Worm (Caenorhabditis elegans) whole organism, late embryonic: ENCODE data around the gene srd-38.
A peak's percentile ranks its signal among the peaks of the same experiment; 100 is the strongest.

Experiments
- C08G9.2 ChIP-seq: sonication (generic microtip); optimal IDR thresholded peaks from 2 replicates; lab custom pipeline; 2016; ENCODE audit warnings: mild to moderate bottlenecking, missing genetic modification characterization, moderate library complexity, missing compliant biosample characterization
- Y22D7AL.16 ChIP-seq: sonication (generic microtip); optimal IDR thresholded peaks from 2 replicates; lab custom pipeline; 2016; ENCODE audit warnings: missing genetic modification characterization, missing compliant biosample characterization
- ahr-1 ChIP-seq: sonication (generic microtip); optimal IDR thresholded peaks from 2 replicates; lab custom pipeline; 2016; ENCODE audit warnings: missing genetic modification characterization, missing compliant biosample characterization
- ama-1 ChIP-seq: fragments of 150-350 bp; optimal IDR thresholded peaks from 2 replicates; lab custom pipeline; 2014
- ceh-18 ChIP-seq: sonication (generic microtip); optimal IDR thresholded peaks from 2 replicates; lab custom pipeline; 2016; ENCODE audit warnings: missing genetic modification characterization, missing compliant biosample characterization
- ceh-19 ChIP-seq: fragments of 200-800 bp; sonication (Bioruptor generic); optimal IDR thresholded peaks from 2 replicates; lab custom pipeline; 2018; ENCODE audit warnings: mild to moderate bottlenecking, missing genetic modification characterization, missing compliant biosample characterization
- ceh-31 ChIP-seq: sonication (generic microtip); optimal IDR thresholded peaks from 2 replicates; lab custom pipeline; 2016; ENCODE audit warnings: missing genetic modification characterization, missing compliant biosample characterization
- ceh-34 ChIP-seq: sonication (generic microtip); optimal IDR thresholded peaks from 2 replicates; lab custom pipeline; 2016; ENCODE audit warnings: mild to moderate bottlenecking, missing genetic modification characterization, missing compliant biosample characterization
- ceh-45 ChIP-seq: fragments of 200-800 bp; sonication (Bioruptor generic); IDR thresholded peaks from 2 replicates; pipeline ENCODE4 v1.3.6; 2022; ENCODE audit warnings: missing genetic modification reagents, missing genetic modification characterization, missing compliant biosample characterization
- ceh-48 ChIP-seq: sonication (generic microtip); optimal IDR thresholded peaks from 2 replicates; lab custom pipeline; 2016; ENCODE audit warnings: missing genetic modification characterization, inconsistent platforms, missing compliant biosample characterization
- ceh-6 ChIP-seq: fragments of 200-800 bp; sonication (Bioruptor generic); optimal IDR thresholded peaks from 2 replicates; lab custom pipeline; 2018; ENCODE audit warnings: mild to moderate bottlenecking, missing genetic modification characterization, missing compliant biosample characterization
- ceh-9 ChIP-seq: sonication (generic microtip); optimal IDR thresholded peaks from 2 replicates; lab custom pipeline; 2016; ENCODE audit warnings: mild to moderate bottlenecking, missing genetic modification characterization, inconsistent platforms, missing compliant biosample characterization
- dmd-4 ChIP-seq: sonication (generic microtip); optimal IDR thresholded peaks from 2 replicates; lab custom pipeline; 2016; ENCODE audit warnings: borderline replicate concordance, missing genetic modification characterization, missing compliant biosample characterization
- elt-2 ChIP-seq: sonication (generic microtip); optimal IDR thresholded peaks from 2 replicates; lab custom pipeline; 2016; ENCODE audit warnings: missing genetic modification reagents, missing genetic modification characterization, missing compliant biosample characterization
- elt-4 ChIP-seq: sonication (generic microtip); optimal IDR thresholded peaks from 2 replicates; lab custom pipeline; 2016; ENCODE audit warnings: missing genetic modification characterization, missing compliant biosample characterization
- ets-4 ChIP-seq: sonication (generic microtip); optimal IDR thresholded peaks from 2 replicates; lab custom pipeline; 2016; ENCODE audit warnings: missing genetic modification characterization, missing compliant biosample characterization
- fkh-10 ChIP-seq: fragments of 150-350 bp; optimal IDR thresholded peaks from 2 replicates; lab custom pipeline; 2014; ENCODE audit warnings: missing biosample characterization, missing genetic modification reagents, missing genetic modification characterization
- fkh-6 ChIP-seq: sonication (generic microtip); optimal IDR thresholded peaks from 2 replicates; lab custom pipeline; 2016; ENCODE audit warnings: missing genetic modification characterization, missing compliant biosample characterization
- hlh-13 ChIP-seq: fragments of 200-800 bp; sonication (Bioruptor generic); optimal IDR thresholded peaks from 2 replicates; lab custom pipeline; 2018; ENCODE audit warnings: mild to moderate bottlenecking, missing genetic modification characterization, missing compliant biosample characterization
- hlh-30 ChIP-seq: sonication (generic microtip); optimal IDR thresholded peaks from 2 replicates; lab custom pipeline; 2017; ENCODE audit warnings: antibody characterized with exemption, missing genetic modification characterization, missing compliant biosample characterization; ENCODE audit not compliant: insufficient read depth
- hlh-6 ChIP-seq: sonication (generic microtip); optimal IDR thresholded peaks from 2 replicates; lab custom pipeline; 2016; ENCODE audit warnings: missing genotype, missing genetic modification characterization, missing compliant biosample characterization
- hlh-8 ChIP-seq: sonication (generic microtip); optimal IDR thresholded peaks from 2 replicates; lab custom pipeline; 2016; ENCODE audit warnings: missing genotype, missing genetic modification characterization, missing compliant biosample characterization
- lim-6 ChIP-seq: sonication (generic microtip); optimal IDR thresholded peaks from 2 replicates; lab custom pipeline; 2016; ENCODE audit warnings: missing genetic modification characterization, missing compliant biosample characterization
- lin-11 ChIP-seq: fragments of 200-800 bp; sonication (Bioruptor generic); optimal IDR thresholded peaks from 2 replicates; lab custom pipeline; 2018; ENCODE audit warnings: mild to moderate bottlenecking, missing genetic modification characterization, missing compliant biosample characterization
- nfya-1 ChIP-seq: sonication (generic microtip); optimal IDR thresholded peaks from 2 replicates; lab custom pipeline; 2017; ENCODE audit warnings: missing genetic modification characterization, mild to moderate bottlenecking, missing compliant biosample characterization, antibody characterized with exemption, moderate library complexity
- nhr-11 ChIP-seq: fragments of 150-350 bp; optimal IDR thresholded peaks from 2 replicates; lab custom pipeline; 2014; ENCODE audit warnings: missing biosample characterization, missing genetic modification characterization
- nhr-232 ChIP-seq: sonication (generic microtip); optimal IDR thresholded peaks from 2 replicates; lab custom pipeline; 2016; ENCODE audit warnings: missing genetic modification characterization, missing compliant biosample characterization
- npax-4 ChIP-seq: sonication (generic microtip); optimal IDR thresholded peaks from 2 replicates; lab custom pipeline; 2016; ENCODE audit warnings: missing genetic modification characterization, missing compliant biosample characterization
- odd-2 ChIP-seq: sonication (generic microtip); optimal IDR thresholded peaks from 2 replicates; lab custom pipeline; 2017; ENCODE audit warnings: antibody characterized with exemption, mild to moderate bottlenecking, missing genetic modification characterization, missing compliant biosample characterization
- pat-9 ChIP-seq: fragments of 200-800 bp; sonication (Bioruptor generic); optimal IDR thresholded peaks from 2 replicates; lab custom pipeline; 2018; ENCODE audit warnings: mild to moderate bottlenecking, missing genetic modification characterization, moderate library complexity, missing compliant biosample characterization
- pax-1 ChIP-seq: fragments of 150-350 bp; optimal IDR thresholded peaks from 2 replicates; lab custom pipeline; 2014; ENCODE audit warnings: missing biosample characterization, missing genetic modification characterization
- pha-2 ChIP-seq: sonication (generic microtip); optimal IDR thresholded peaks from 2 replicates; lab custom pipeline; 2017; ENCODE audit warnings: mild to moderate bottlenecking, missing genetic modification characterization, missing compliant biosample characterization
- pha-4 ChIP-seq: fragments of 150-350 bp; optimal IDR thresholded peaks from 2 replicates; lab custom pipeline; 2018; ENCODE audit warnings: missing biosample characterization, missing genetic modification reagents, missing genetic modification characterization
- pqm-1 ChIP-seq: sonication (generic microtip); optimal IDR thresholded peaks from 2 replicates; lab custom pipeline; 2016; ENCODE audit warnings: missing genetic modification characterization, missing compliant biosample characterization
- pros-1 ChIP-seq: fragments of 150-350 bp; optimal IDR thresholded peaks from 2 replicates; lab custom pipeline; 2014; ENCODE audit warnings: missing biosample characterization, missing genetic modification reagents, missing genetic modification characterization
- ref-2 ChIP-seq: sonication (generic microtip); optimal IDR thresholded peaks from 2 replicates; lab custom pipeline; 2016; ENCODE audit warnings: missing genetic modification characterization, missing compliant biosample characterization
- rnt-1 ChIP-seq: sonication (generic microtip); optimal IDR thresholded peaks from 2 replicates; lab custom pipeline; 2016; ENCODE audit warnings: missing genetic modification characterization, missing compliant biosample characterization
- sdc-2 ChIP-seq: sonication (generic microtip); optimal IDR thresholded peaks from 2 replicates; lab custom pipeline; 2016; ENCODE audit warnings: missing genotype, missing genetic modification characterization, missing compliant biosample characterization
- sox-4 ChIP-seq: sonication (generic microtip); optimal IDR thresholded peaks from 2 replicates; lab custom pipeline; 2017; ENCODE audit warnings: mild to moderate bottlenecking, missing genetic modification characterization, inconsistent platforms, missing compliant biosample characterization
- syd-9 ChIP-seq: sonication (generic microtip); optimal IDR thresholded peaks from 2 replicates; lab custom pipeline; 2016; ENCODE audit warnings: mild to moderate bottlenecking, missing genetic modification characterization, moderate library complexity, missing compliant biosample characterization
- tbx-2 ChIP-seq: sonication (generic microtip); optimal IDR thresholded peaks from 2 replicates; lab custom pipeline; 2016; ENCODE audit warnings: missing genetic modification characterization, missing compliant biosample characterization
- ttx-3 ChIP-seq: sonication (generic microtip); optimal IDR thresholded peaks from 2 replicates; lab custom pipeline; 2016; ENCODE audit warnings: missing genetic modification reagents, missing genetic modification characterization, missing compliant biosample characterization
- unc-3 ChIP-seq, 2 experiments: fragments of 200-800 bp in 1 of 2; sonication (Bioruptor generic) in 1 of 2; sonication (generic microtip) in 1 of 2; conservative IDR thresholded peaks in 1 of 2; optimal IDR thresholded peaks in 1 of 2; 2 replicates each; pipeline versions ENCODE4 v1.3.6 to Lab custom; 2016 to 2022; ENCODE audit warnings: missing compliant biosample characterization in 2 of 2, missing genetic modification characterization in 2 of 2, missing genetic modification reagents in 1 of 2
- unc-86 ChIP-seq: sonication (generic microtip); optimal IDR thresholded peaks from 2 replicates; lab custom pipeline; 2016; ENCODE audit warnings: missing genetic modification characterization, missing compliant biosample characterization
- zip-5 ChIP-seq: sonication (generic microtip); optimal IDR thresholded peaks from 2 replicates; lab custom pipeline; 2016; ENCODE audit warnings: missing genetic modification characterization, missing compliant biosample characterization
- ztf-16 ChIP-seq: sonication (generic microtip); optimal IDR thresholded peaks from 2 replicates; lab custom pipeline; 2017; ENCODE audit warnings: missing genetic modification characterization, missing compliant biosample characterization

Gene srd-38

DNA sequence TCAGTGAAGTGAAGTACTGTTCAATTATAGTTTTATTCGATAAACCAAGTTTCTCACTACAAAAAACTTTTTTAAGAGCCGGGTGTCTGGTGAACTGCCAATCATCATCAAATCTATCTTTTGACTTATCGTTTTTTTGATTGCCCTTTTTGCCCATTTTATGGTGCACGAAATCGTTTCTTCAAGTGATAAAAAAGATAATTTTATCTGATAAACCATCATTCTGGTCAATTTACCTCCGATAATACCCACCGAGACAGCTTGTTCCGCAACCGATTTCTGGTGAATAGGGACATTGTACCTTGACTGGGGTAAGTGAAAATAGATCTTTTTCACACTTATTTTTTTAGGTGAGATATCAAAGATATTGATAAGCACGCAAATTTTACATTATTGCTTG is 34.0 kb upstream of the srd-38 start, which contains the start of gene K08H2.10:
K08H2.10 (plus strand) TSS at position 230 of the 400 bp plus-strand sequence.
- TF ChIP-seq elt-2 (tag; lab: Kevin White, UChicago): peak; percentile 92
- TF ChIP-seq unc-3 (GFP tag; conservative IDR thresholded peaks at IDR 0.05; lab: Robert Waterston, UW): no peak
- no peak for TF ChIP-seq unc-3 (tag; optimal IDR thresholded peaks at IDR 0.05; lab: Kevin White, UChicago)
- no peak for TF ChIP-seq dmd-4 (tag; lab: Kevin White, UChicago)

DNA sequence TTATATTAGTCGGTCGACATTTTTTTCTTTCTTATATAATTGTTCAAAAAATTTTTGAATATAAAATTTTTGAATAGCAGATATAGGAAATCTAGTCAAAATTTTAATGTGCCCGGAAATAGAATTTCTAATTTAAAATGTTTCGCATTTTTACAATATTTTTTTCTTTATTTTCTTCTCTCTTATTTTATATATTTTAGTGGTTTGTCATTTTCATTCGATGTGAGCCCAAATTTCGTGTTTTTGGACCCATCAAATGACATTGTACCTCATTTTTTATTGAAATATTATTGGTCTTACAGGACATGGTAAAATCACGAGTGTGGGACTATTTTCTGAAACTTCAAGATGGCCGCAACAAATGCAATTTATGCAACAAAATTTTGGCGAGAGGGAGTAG is 29.4 kb upstream of the srd-38 start, which contains the start of gene K09A11.1:
K09A11.1 (plus strand) TSS at position 301 of the 400 bp plus-strand sequence.
- no peak for TF ChIP-seq lim-6 (tag; lab: Kevin White, UChicago)
- TF ChIP-seq hlh-30: no peak
- TF ChIP-seq sdc-2 (tag; lab: Kevin White, UChicago): no peak
- no peak for TF ChIP-seq pax-1 (tag; lab: Kevin White, UChicago)
- no peak for TF ChIP-seq pha-2 (tag; lab: Kevin White, UChicago)
- no peak for TF ChIP-seq ztf-16 (tag; lab: Kevin White, UChicago)
- no peak for TF ChIP-seq C08G9.2
- TF ChIP-seq fkh-6: no peak
- no peak for TF ChIP-seq ama-1 (lab: Kevin White, UChicago)
- no peak for TF ChIP-seq tbx-2 (tag; lab: Kevin White, UChicago)
- TF ChIP-seq pqm-1 (tag; lab: Kevin White, UChicago): no peak
- no peak for TF ChIP-seq Y22D7AL.16 (tag; lab: Kevin White, UChicago)
- no peak for TF ChIP-seq ceh-48 (tag; lab: Kevin White, UChicago)
- TF ChIP-seq fkh-10 (GFP tag; lab: Kevin White, UChicago): no peak
- TF ChIP-seq nfya-1 (tag; lab: Kevin White, UChicago): no peak
- no peak for TF ChIP-seq ref-2 (tag; lab: Kevin White, UChicago)
- TF ChIP-seq npax-4 (tag; lab: Kevin White, UChicago): no peak

DNA sequence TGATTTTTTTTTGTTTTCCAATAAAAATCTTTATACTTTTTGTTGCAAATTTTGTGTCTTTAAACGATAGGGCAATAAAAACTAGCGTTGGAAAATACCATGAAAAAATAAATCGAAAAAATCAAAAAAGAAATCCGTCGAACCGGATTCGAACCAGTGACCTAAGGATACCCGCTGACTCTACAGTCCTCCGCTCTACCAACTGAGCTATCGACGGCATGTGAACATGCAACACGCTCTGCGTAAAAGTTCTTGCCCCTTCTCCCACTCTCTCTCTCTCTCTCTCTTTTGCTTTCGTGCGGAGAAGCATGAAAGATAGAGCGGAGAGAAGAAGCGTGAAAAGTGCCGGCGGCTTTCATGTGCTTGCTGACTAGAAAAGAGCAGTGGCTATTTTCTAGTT is 27.1 kb upstream of the srd-38 start:
- TF ChIP-seq zip-5 (tag; lab: Kevin White, UChicago) (peak; percentile 43), pha-4 (tag; lab: Kevin White, UChicago) (no peak), pha-2 (tag; lab: Kevin White, UChicago) (peak; percentile 69), elt-4 (no peak), fkh-10 (GFP tag; lab: Kevin White, UChicago) (no peak), ceh-31 (peak; percentile 65), rnt-1 (tag; lab: Kevin White, UChicago) (peak; percentile 10), ceh-48 (tag; lab: Kevin White, UChicago) (peak; percentile 57), hlh-8 (tag; lab: Kevin White, UChicago) (peak; percentile 43), ets-4 (peak; percentile 56), pqm-1 (tag; lab: Kevin White, UChicago) (peak; percentile 47), ahr-1 (tag; lab: Kevin White, UChicago) (peak; percentile 31), nhr-11 (no peak), dmd-4 (tag; lab: Kevin White, UChicago) (peak; percentile 79), Y22D7AL.16 (tag; lab: Kevin White, UChicago) (peak; percentile 76), ceh-9 (tag; lab: Kevin White, UChicago) (peak; percentile 25), ceh-34 (tag; lab: Kevin White, UChicago) (peak; percentile 48), hlh-6 (peak; percentile 83), ceh-45 (GFP tag; lab: Robert Waterston, UW) (peak; percentile 76), sdc-2 (tag; lab: Kevin White, UChicago) (peak; percentile 81), ttx-3 (tag; lab: Kevin White, UChicago) (peak; percentile 73), ceh-19 (GFP tag; lab: Kevin White, UChicago) (peak; percentile 86), unc-3 (GFP tag; conservative IDR thresholded peaks at IDR 0.05; lab: Robert Waterston, UW) (peak; percentile 87), unc-3 (tag; optimal IDR thresholded peaks at IDR 0.05; lab: Kevin White, UChicago) (peak; percentile 67), hlh-13 (peak; percentile 62), lin-11 (tag; lab: Kevin White, UChicago) (peak; percentile 62), npax-4 (tag; lab: Kevin White, UChicago) (peak; percentile 52), ztf-16 (tag; lab: Kevin White, UChicago) (peak; percentile 76), ceh-18 (tag; lab: Kevin White, UChicago) (peak; percentile 53), sox-4 (tag; lab: Kevin White, UChicago) (peak; percentile 81), odd-2 (tag; lab: Kevin White, UChicago) (no peak), ceh-6 (GFP tag; lab: Kevin White, UChicago) (peak; percentile 63), pros-1 (tag; lab: Kevin White, UChicago) (no peak), unc-86 (tag; lab: Kevin White, UChicago) (peak; percentile 78), ref-2 (tag; lab: Kevin White, UChicago) (peak; percentile 80), pax-1 (tag; lab: Kevin White, UChicago) (no peak), pat-9 (tag; lab: Kevin White, UChicago) (peak; percentile 78), nhr-232 (tag; lab: Kevin White, UChicago) (peak; percentile 71), syd-9 (tag; lab: Kevin White, UChicago) (peak; percentile 64)
